Fruit fly (Drosophila melanogaster) whole organism, pupa: ENCODE measurements around the gene CG43168.

Experiments used
- CG17806 ChIP-seq: fragments of 200-800 bp; sonication (Bioruptor generic); optimal IDR thresholded peaks from 2 replicates; lab custom pipeline; 2018; ENCODE audit warnings: missing biosample characterization, mild to moderate bottlenecking, missing genetic modification characterization, moderate library complexity
- CG32121 ChIP-seq: fragments of 200-800 bp; sonication (Bioruptor generic); IDR thresholded peaks from 2 replicates; pipeline ENCODE4 v1.3.6; 2022; ENCODE audit warnings: missing biosample characterization, missing genetic modification characterization
- CG4496 ChIP-seq: fragments of 200-800 bp; sonication (Bioruptor generic); IDR thresholded peaks from 3 replicates; pipeline ENCODE4 v1.3.6; 2022; ENCODE audit warnings: missing biosample characterization, missing genetic modification characterization
- CG9948 ChIP-seq: fragments of 200-800 bp; sonication (Bioruptor generic); optimal IDR thresholded peaks from 2 replicates; lab custom pipeline; 2018; ENCODE audit warnings: missing biosample characterization, mild to moderate bottlenecking, missing genetic modification characterization, moderate library complexity
- EcR ChIP-seq: fragments of 200-800 bp; sonication (Bioruptor generic); optimal IDR thresholded peaks from 3 replicates; lab custom pipeline; 2019; ENCODE audit warnings: missing biosample characterization, missing genetic modification characterization, mild to moderate bottlenecking, moderate library complexity, missing genetic modification reagents
- Ets98B ChIP-seq: fragments of 200-800 bp; sonication (Bioruptor generic); IDR thresholded peaks from 2 replicates; pipeline ENCODE4 v1.3.6; 2022; ENCODE audit warnings: missing biosample characterization, missing genetic modification characterization
- Pif1B ChIP-seq: fragments of 200-800 bp; sonication (Bioruptor generic); optimal IDR thresholded peaks from 3 replicates; lab custom pipeline; 2016; ENCODE audit warnings: missing biosample characterization, missing genetic modification characterization
- fd96Ca ChIP-seq: fragments of 200-800 bp; sonication (Bioruptor generic); IDR thresholded peaks from 3 replicates; pipeline ENCODE4 v1.3.6; 2022; ENCODE audit warnings: missing biosample characterization, missing genetic modification characterization
- gl ChIP-seq: fragments of 200-800 bp; sonication (Bioruptor generic); optimal IDR thresholded peaks from 2 replicates; lab custom pipeline; 2018; ENCODE audit warnings: missing biosample characterization, mild to moderate bottlenecking, missing genetic modification characterization

DNA sequence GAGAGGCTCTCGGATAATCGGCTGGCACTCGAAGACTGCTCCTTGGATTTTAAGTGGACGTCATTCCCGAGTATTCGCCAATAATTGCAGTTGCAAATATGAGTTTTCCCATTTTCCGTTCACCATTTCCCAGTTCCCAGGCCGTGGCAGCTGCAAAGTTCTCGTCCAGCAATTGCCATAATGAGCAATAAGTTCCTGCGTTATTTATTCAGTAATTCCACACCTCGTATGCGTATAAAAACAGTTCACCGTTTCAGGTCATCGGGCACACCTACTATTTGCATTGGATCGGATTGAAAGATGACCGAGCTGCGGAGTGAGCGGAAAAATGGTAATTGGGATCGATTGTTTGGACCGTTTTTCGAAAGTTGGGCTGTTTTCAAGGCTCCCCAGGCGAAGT lies 44.7 kb downstream of the CG43168 start, which contains the start of gene Or65a:
- TF ChIP-seq Ets98B, result no peak
- TF ChIP-seq CG17806 (tag; lab: Kevin White, UChicago), result no peak
- no peak for TF ChIP-seq CG9948 (tag; lab: Kevin White, UChicago)
- no peak for TF ChIP-seq Pif1B
- TF ChIP-seq CG32121 (GFP tag; lab: Robert Waterston, UW), result no peak
- no peak for TF ChIP-seq EcR (GFP tag; lab: Kevin White, UChicago)
- TF ChIP-seq fd96Ca (GFP tag; lab: Robert Waterston, UW), result no peak
- TF ChIP-seq CG4496 (GFP tag; lab: Robert Waterston, UW), result no peak
- TF ChIP-seq gl (tag; lab: Kevin White, UChicago), result no peak
